Fruit fly (Drosophila melanogaster): Measurements from ENCODE around the gene CG3544.

The CG3544 gene

dm6 chr2L:827516-828362 is 43.6 kb downstream of the CG3544 start:
- TF ChIP-seq insv (optimal IDR thresholded peaks at IDR 0.05), result no peak
- TF ChIP-seq Sin3A (optimal IDR thresholded peaks at IDR 0.05), result no peak

- no peak for TF ChIP-seq ttk (optimal IDR thresholded peaks at IDR 0.05)
- no peak for TF ChIP-seq h (optimal IDR thresholded peaks at IDR 0.05)
- TF ChIP-seq Myc (optimal IDR thresholded peaks at IDR 0.05), result no peak
- TF ChIP-seq insv (optimal IDR thresholded peaks at IDR 0.05), result no peak
- TF ChIP-seq Sin3A (optimal IDR thresholded peaks at IDR 0.05), result no peak
- no peak for TF ChIP-seq psq (optimal IDR thresholded peaks at IDR 0.05)
Measured at dm6 chr2L:837989-838388, 53.9 kb downstream of the CG3544 start.
